Worm (Caenorhabditis elegans) whole organism, L2 larva: ENCODE measurements around the gene W09B6.4.

Experiments
- C34F6.9 ChIP-seq: fragments of 150-350 bp; optimal IDR thresholded peaks from 2 replicates; lab custom pipeline; 2014; ENCODE audit warnings: missing biosample characterization, missing genetic modification characterization
- Y55F3AM.14 ChIP-seq: fragments of 200-800 bp; sonication (Bioruptor generic); optimal IDR thresholded peaks from 2 replicates; lab custom pipeline; 2018; ENCODE audit warnings: mild to moderate bottlenecking, missing genetic modification characterization, missing compliant biosample characterization
- ZK546.5 ChIP-seq: sonication (generic microtip); optimal IDR thresholded peaks from 2 replicates; lab custom pipeline; 2017; ENCODE audit warnings: missing biosample characterization, missing genetic modification characterization
- alr-1 ChIP-seq: fragments of 150-350 bp; optimal IDR thresholded peaks from 2 replicates; lab custom pipeline; 2014; ENCODE audit warnings: missing biosample characterization, missing genetic modification characterization
- aly-2 ChIP-seq: fragments of 150-350 bp; optimal IDR thresholded peaks from 2 replicates; lab custom pipeline; 2014; ENCODE audit warnings: missing biosample characterization, missing genetic modification characterization
- ama-1 ChIP-seq: fragments of 150-350 bp; optimal IDR thresholded peaks from 2 replicates; lab custom pipeline; 2018; ENCODE audit warnings: inconsistent platforms
- blmp-1 ChIP-seq: sonication (generic microtip); optimal IDR thresholded peaks from 2 replicates; lab custom pipeline; 2017; ENCODE audit warnings: missing genetic modification characterization, mild to moderate bottlenecking, missing compliant biosample characterization, antibody characterized with exemption, moderate library complexity; ENCODE audit not compliant: insufficient read depth
- ceh-16 ChIP-seq: fragments of 150-350 bp; optimal IDR thresholded peaks from 2 replicates; lab custom pipeline; 2014; ENCODE audit warnings: missing biosample characterization, missing genetic modification characterization
- ceh-82 ChIP-seq: fragments of 150-350 bp; optimal IDR thresholded peaks from 2 replicates; lab custom pipeline; 2014; ENCODE audit warnings: missing biosample characterization, missing genetic modification characterization
- dmd-4 ChIP-seq: sonication (generic microtip); optimal IDR thresholded peaks from 2 replicates; lab custom pipeline; 2017; ENCODE audit warnings: missing biosample characterization, missing genetic modification characterization
- egl-27 ChIP-seq: sonication (generic microtip); optimal IDR thresholded peaks from 3 replicates; lab custom pipeline; 2017; ENCODE audit warnings: missing biosample characterization, missing genetic modification reagents, missing genetic modification characterization
- elt-1 ChIP-seq: fragments of 150-350 bp; optimal IDR thresholded peaks from 2 replicates; lab custom pipeline; 2014; ENCODE audit warnings: missing biosample characterization, missing genetic modification characterization
- elt-3 ChIP-seq: sonication (generic microtip); optimal IDR thresholded peaks from 2 replicates; lab custom pipeline; 2017; ENCODE audit warnings: missing biosample characterization, missing genetic modification characterization
- fos-1 ChIP-seq: fragments of 150-350 bp; optimal IDR thresholded peaks from 2 replicates; lab custom pipeline; 2014; ENCODE audit warnings: missing biosample characterization, missing genetic modification characterization
- lin-11 ChIP-seq: fragments of 150-350 bp; sonication (generic microtip); optimal IDR thresholded peaks from 2 replicates; lab custom pipeline; 2014; ENCODE audit warnings: missing biosample characterization, missing genetic modification characterization, inconsistent platforms, mixed read lengths
- lin-13 ChIP-seq: fragments of 150-350 bp; optimal IDR thresholded peaks from 2 replicates; lab custom pipeline; 2014; ENCODE audit warnings: missing biosample characterization, missing genetic modification reagents, missing genetic modification characterization
- lin-39 ChIP-seq: fragments of 150-350 bp; optimal IDR thresholded peaks from 2 replicates; lab custom pipeline; 2014; ENCODE audit warnings: missing biosample characterization, missing genetic modification reagents, missing genetic modification characterization
- lsy-2 ChIP-seq, 2 experiments: fragments of 150-350 bp in 1 of 2; sonication (generic microtip) in 1 of 2; optimal IDR thresholded peaks; 2 replicates each; lab custom pipeline; 2014 to 2017; ENCODE audit warnings: missing biosample characterization in 2 of 2, missing genetic modification characterization in 2 of 2
- mab-5 ChIP-seq: fragments of 150-350 bp; optimal IDR thresholded peaks from 2 replicates; lab custom pipeline; 2014; ENCODE audit warnings: missing biosample characterization, missing genetic modification characterization
- mbf-1 ChIP-seq: sonication (generic microtip); optimal IDR thresholded peaks from 2 replicates; lab custom pipeline; 2017; ENCODE audit warnings: missing biosample characterization, missing genetic modification characterization
- mdl-1 ChIP-seq, 2 experiments: fragments of 150-350 bp in 1 of 2; sonication (generic microtip) in 1 of 2; optimal IDR thresholded peaks; 2 replicates each; lab custom pipeline; 2017; ENCODE audit warnings: missing biosample characterization in 2 of 2, missing genetic modification characterization in 2 of 2
- nhr-10 ChIP-seq: sonication (generic microtip); optimal IDR thresholded peaks from 2 replicates; lab custom pipeline; 2017; ENCODE audit warnings: missing biosample characterization, missing genetic modification characterization
- nhr-11 ChIP-seq: fragments of 150-350 bp; optimal IDR thresholded peaks from 2 replicates; lab custom pipeline; 2014; ENCODE audit warnings: missing biosample characterization, missing genetic modification characterization
- nhr-12 ChIP-seq: fragments of 150-350 bp; optimal IDR thresholded peaks from 2 replicates; lab custom pipeline; 2014; ENCODE audit warnings: missing biosample characterization, missing genetic modification characterization
- nhr-129 ChIP-seq: fragments of 150-350 bp; optimal IDR thresholded peaks from 2 replicates; lab custom pipeline; 2014; ENCODE audit warnings: missing biosample characterization, missing genetic modification characterization
- nhr-21 ChIP-seq: fragments of 150-350 bp; optimal IDR thresholded peaks from 2 replicates; lab custom pipeline; 2014; ENCODE audit warnings: missing biosample characterization, missing genetic modification characterization
- nhr-23 ChIP-seq: fragments of 150-350 bp; optimal IDR thresholded peaks from 2 replicates; lab custom pipeline; 2014; ENCODE audit warnings: missing biosample characterization, missing genetic modification reagents, missing genetic modification characterization
- nhr-237 ChIP-seq: fragments of 150-350 bp; optimal IDR thresholded peaks from 2 replicates; lab custom pipeline; 2014; ENCODE audit warnings: missing biosample characterization, missing genetic modification characterization
- nhr-25 ChIP-seq: fragments of 150-350 bp; sonication (generic microtip); optimal IDR thresholded peaks from 3 replicates; lab custom pipeline; 2014; ENCODE audit warnings: missing biosample characterization, missing genetic modification characterization
- nhr-6 ChIP-seq: fragments of 150-350 bp; optimal IDR thresholded peaks from 2 replicates; lab custom pipeline; 2014; ENCODE audit warnings: missing biosample characterization, missing genetic modification characterization
- nhr-77 ChIP-seq: fragments of 150-350 bp; optimal IDR thresholded peaks from 2 replicates; lab custom pipeline; 2014; ENCODE audit warnings: missing biosample characterization, missing genetic modification characterization
- peb-1 ChIP-seq: fragments of 150-350 bp; optimal IDR thresholded peaks from 2 replicates; lab custom pipeline; 2014; ENCODE audit warnings: missing biosample characterization, missing genetic modification characterization
- sem-4 ChIP-seq: fragments of 150-350 bp; optimal IDR thresholded peaks from 2 replicates; lab custom pipeline; 2014; ENCODE audit warnings: missing biosample characterization, missing genetic modification reagents, missing genetic modification characterization
- sma-9 ChIP-seq, 2 experiments: fragments of 150-350 bp in 1 of 2; sonication (generic microtip) in 1 of 2; optimal IDR thresholded peaks; 2 replicates each; lab custom pipeline; 2014 to 2016; ENCODE audit warnings: missing genetic modification characterization in 2 of 2, mild to moderate bottlenecking in 1 of 2, missing biosample characterization in 1 of 2, missing compliant biosample characterization in 1 of 2, missing genetic modification reagents in 1 of 2, moderate library complexity in 1 of 2
- snpc-4 ChIP-seq: fragments of 150-350 bp; optimal IDR thresholded peaks from 2 replicates; lab custom pipeline; 2014; ENCODE audit warnings: missing biosample characterization, missing genetic modification characterization
- unc-39 ChIP-seq: fragments of 150-350 bp; optimal IDR thresholded peaks from 2 replicates; lab custom pipeline; 2014; ENCODE audit warnings: missing biosample characterization, missing genetic modification characterization
- unc-55 ChIP-seq: fragments of 150-350 bp; sonication (generic microtip); optimal IDR thresholded peaks from 3 replicates; lab custom pipeline; 2014; ENCODE audit warnings: missing biosample characterization, missing genetic modification reagents, missing genetic modification characterization
- unc-62 ChIP-seq: fragments of 150-350 bp; optimal IDR thresholded peaks from 2 replicates; lab custom pipeline; 2014; ENCODE audit warnings: missing biosample characterization, missing genetic modification reagents, missing genetic modification characterization
- zag-1 ChIP-seq: fragments of 150-350 bp; optimal IDR thresholded peaks from 2 replicates; lab custom pipeline; 2014; ENCODE audit warnings: missing biosample characterization, missing genetic modification characterization
- ztf-1 ChIP-seq: fragments of 200-800 bp; sonication (Bioruptor generic); conservative IDR thresholded peaks from 2 replicates; pipeline ENCODE4 v1.3.6; 2022; ENCODE audit warnings: missing genetic modification characterization, missing compliant biosample characterization
- ztf-11 ChIP-seq: sonication (generic microtip); optimal IDR thresholded peaks from 2 replicates; lab custom pipeline; 2017; ENCODE audit warnings: missing biosample characterization, missing genetic modification characterization
- ztf-4 ChIP-seq: fragments of 150-350 bp; optimal IDR thresholded peaks from 2 replicates; lab custom pipeline; 2014; ENCODE audit warnings: missing biosample characterization, missing genetic modification characterization

Gene W09B6.4

DNA sequence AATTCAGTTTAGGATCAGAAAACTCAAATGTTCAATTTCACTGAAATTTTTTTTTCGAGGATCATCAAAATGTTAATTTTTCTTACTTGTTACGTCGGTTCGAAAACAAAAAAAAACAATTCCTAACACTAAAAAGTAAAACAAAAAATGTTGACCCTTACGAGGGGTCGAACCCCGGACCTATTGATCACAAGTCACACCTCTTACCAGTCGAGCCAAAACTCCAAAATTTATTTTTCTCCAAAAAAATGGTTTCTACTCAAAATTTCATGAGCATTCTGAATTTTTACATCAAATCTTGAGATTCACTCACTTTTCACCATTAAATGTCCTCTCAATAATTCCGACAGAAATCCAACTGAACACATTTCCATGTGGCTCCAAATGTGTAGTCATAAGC lies 38.4 kb downstream of the W09B6.4 start:
- TF ChIP-seq lin-11 (no peak), aly-2 (no peak), egl-27 (tag; lab: Kevin White, UChicago) (no peak), snpc-4 (tag; lab: Kevin White, UChicago) (no peak), elt-3 (tag; lab: Kevin White, UChicago) (no peak), dmd-4 (tag; lab: Kevin White, UChicago) (no peak), unc-39 (tag; lab: Kevin White, UChicago) (no peak), unc-55 (no peak), lsy-2 (tag; optimal IDR thresholded peaks at IDR 0.05; lab: Kevin White, UChicago) (no peak), blmp-1 (tag; lab: Kevin White, UChicago) (no peak), sma-9 (GFP tag; optimal IDR thresholded peaks at IDR 0.05; lab: Kevin White, UChicago) (no peak), sma-9 (tag; optimal IDR thresholded peaks at IDR 0.05; lab: Kevin White, UChicago) (no peak), alr-1 (tag; lab: Kevin White, UChicago) (no peak), nhr-10 (tag; lab: Kevin White, UChicago) (no peak), Y55F3AM.14 (GFP tag; lab: Kevin White, UChicago) (no peak), ztf-4 (tag; lab: Kevin White, UChicago) (no peak), nhr-6 (tag; lab: Kevin White, UChicago) (no peak), fos-1 (tag; lab: Kevin White, UChicago) (no peak), ama-1 (lab: Kevin White, UChicago) (no peak), lin-39 (no peak)
- TF ChIP-seq, all 48 proteins: peak for 0

DNA sequence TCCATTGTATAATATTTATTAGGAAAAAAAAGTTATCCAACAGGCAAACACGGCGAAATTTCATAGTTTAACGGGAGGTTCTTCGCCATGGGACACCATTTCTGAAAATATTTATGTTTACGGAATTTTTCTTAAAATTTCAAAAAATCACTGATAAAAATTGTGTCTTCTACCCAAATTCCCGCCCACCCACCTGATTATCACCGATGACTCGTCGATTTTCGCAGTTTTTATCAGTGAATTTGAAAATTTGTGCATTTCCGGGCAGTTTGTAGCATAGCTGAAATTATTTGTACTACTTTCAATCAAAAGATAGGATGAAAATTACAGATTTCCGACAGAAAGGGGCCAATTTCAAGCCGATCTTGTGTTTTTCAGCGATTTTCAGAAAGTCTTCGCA lies 39.2 kb downstream of the W09B6.4 start:
- TF ChIP-seq lin-39 (no peak), fos-1 (tag; lab: Kevin White, UChicago) (peak; percentile 75)

DNA sequence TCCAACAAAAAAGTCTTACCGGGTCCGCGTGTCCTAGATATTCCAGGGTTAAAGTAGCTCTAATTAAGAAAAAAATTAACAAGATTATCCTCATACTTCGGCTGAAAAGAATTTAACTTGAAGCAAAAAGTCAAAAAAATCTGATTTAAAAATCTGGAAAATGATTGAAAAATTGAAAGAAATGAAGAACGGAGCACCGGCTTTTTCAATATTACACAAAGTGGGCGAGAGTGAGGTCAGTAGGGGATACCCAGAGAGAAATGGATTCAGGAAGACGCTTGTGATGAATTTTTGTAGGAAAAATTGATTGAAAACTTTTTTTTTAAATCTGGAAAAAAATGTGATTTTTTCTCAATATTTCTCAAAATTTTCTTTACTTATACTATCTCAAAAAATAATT lies 39.9 kb downstream of the W09B6.4 start, which contains the start of gene pho-14:
Gene pho-14 (minus strand): TSS at position 101 of the 400 bp plus-strand sequence.
- TF ChIP-seq snpc-4 (tag; lab: Kevin White, UChicago) = no peak
- no peak for TF ChIP-seq unc-62 (GFP tag; lab: Kevin White, UChicago)
- no peak for TF ChIP-seq elt-1 (tag; lab: Kevin White, UChicago)
- TF ChIP-seq lin-39 = no peak
- TF ChIP-seq nhr-129 = no peak
- no peak for TF ChIP-seq ztf-11 (tag; lab: Kevin White, UChicago)

DNA sequence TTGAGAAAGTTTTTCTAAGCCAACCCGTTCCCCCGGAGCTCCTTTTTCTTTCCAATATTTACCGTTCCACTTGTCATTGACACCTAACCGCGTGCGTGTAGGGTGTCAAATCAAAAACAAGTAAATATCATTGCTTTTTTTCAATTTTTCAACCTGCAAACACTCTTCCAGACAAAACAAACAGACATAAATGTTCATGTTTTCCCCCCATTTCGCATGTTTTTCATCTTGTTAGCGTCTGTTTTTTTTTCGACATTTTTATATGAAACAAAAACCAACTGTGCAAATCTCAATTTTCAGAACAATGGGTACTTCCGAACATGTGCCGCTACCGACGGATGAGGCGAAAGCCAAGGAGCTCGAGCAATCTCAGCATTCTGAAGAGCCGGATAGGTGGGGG lies 48.9 kb downstream of the W09B6.4 start, which contains the start of gene snf-3:
Gene snf-3 (plus strand): TSS at position 301 of the 400 bp plus-strand sequence.
- TF ChIP-seq peb-1 (tag; lab: Kevin White, UChicago) (no peak), elt-3 (tag; lab: Kevin White, UChicago) (no peak), nhr-23 (tag; lab: Kevin White, UChicago) (no peak), nhr-77 (tag; lab: Kevin White, UChicago) (no peak), dmd-4 (tag; lab: Kevin White, UChicago) (no peak), ama-1 (lab: Kevin White, UChicago) (no peak), ZK546.5 (tag; lab: Kevin White, UChicago) (no peak), nhr-6 (tag; lab: Kevin White, UChicago) (no peak), nhr-11 (tag; lab: Kevin White, UChicago) (no peak), ceh-16 (tag; lab: Kevin White, UChicago) (no peak), nhr-237 (tag; lab: Kevin White, UChicago) (no peak), mbf-1 (tag; lab: Kevin White, UChicago) (no peak), lin-39 (no peak), nhr-21 (tag; lab: Kevin White, UChicago) (no peak)

DNA sequence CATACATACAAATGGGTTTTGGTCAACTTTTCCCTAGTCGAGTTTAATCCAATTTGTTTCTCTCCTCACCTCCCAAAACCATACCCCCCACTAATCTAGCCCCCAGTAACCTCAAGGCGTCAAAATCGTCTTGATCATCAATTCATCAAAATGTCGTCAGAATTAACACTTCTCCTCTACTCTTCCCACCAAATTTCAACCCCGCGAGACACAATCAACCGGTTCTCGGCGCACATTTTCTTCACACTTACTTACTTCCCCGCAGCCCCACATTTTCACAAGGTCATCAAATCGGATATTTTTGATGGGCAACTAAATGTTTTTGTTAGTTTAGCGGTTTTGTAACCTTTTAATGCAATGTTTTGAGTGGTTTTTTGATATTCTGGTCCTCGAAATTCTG lies 49.9 kb downstream of the W09B6.4 start:
- TF ChIP-seq nhr-237 (tag; lab: Kevin White, UChicago) (no peak), unc-62 (GFP tag; lab: Kevin White, UChicago) (no peak), mab-5 (no peak), ztf-1 (no peak), sma-9 (GFP tag; optimal IDR thresholded peaks at IDR 0.05; lab: Kevin White, UChicago) (no peak), sma-9 (tag; optimal IDR thresholded peaks at IDR 0.05; lab: Kevin White, UChicago) (no peak), snpc-4 (tag; lab: Kevin White, UChicago) (peak; percentile 33), blmp-1 (tag; lab: Kevin White, UChicago) (peak; percentile 0), ceh-82 (tag; lab: Kevin White, UChicago) (no peak), aly-2 (no peak), nhr-129 (peak; percentile 10), ztf-4 (tag; lab: Kevin White, UChicago) (no peak), lsy-2 (tag; optimal IDR thresholded peaks at IDR 0.05; lab: Kevin White, UChicago) (no peak), lin-11 (no peak), mdl-1 (tag; optimal IDR thresholded peaks at IDR 0.05; lab: Kevin White, UChicago) (no peak), nhr-25 (tag; lab: Kevin White, UChicago) (peak; percentile 59), lin-13 (GFP tag; lab: Kevin White, UChicago) (no peak), zag-1 (tag; lab: Kevin White, UChicago) (no peak), sem-4 (tag; lab: Kevin White, UChicago) (no peak), C34F6.9 (tag; lab: Kevin White, UChicago) (no peak), fos-1 (tag; lab: Kevin White, UChicago) (no peak), ztf-11 (tag; lab: Kevin White, UChicago) (no peak), ZK546.5 (tag; lab: Kevin White, UChicago) (no peak), nhr-77 (tag; lab: Kevin White, UChicago) (no peak), lin-39 (no peak), unc-39 (tag; lab: Kevin White, UChicago) (no peak), nhr-12 (tag; lab: Kevin White, UChicago) (no peak), alr-1 (tag; lab: Kevin White, UChicago) (no peak)
